Worm (Caenorhabditis elegans) whole organism, L1 larva: ENCODE results near the gene Y53C12A.8.
A peak's percentile ranks its signal among the peaks of the same experiment; 100 is the strongest.

Experiments
- C16A3.4 ChIP-seq: fragments of 150-350 bp; optimal IDR thresholded peaks from 2 replicates; lab custom pipeline; 2014; ENCODE audit warnings: missing biosample characterization, missing genetic modification characterization
- F16B12.6 ChIP-seq: fragments of 150-350 bp; optimal IDR thresholded peaks from 2 replicates; lab custom pipeline; 2014; ENCODE audit warnings: missing biosample characterization, missing genetic modification characterization
- aha-1 ChIP-seq: fragments of 150-350 bp; optimal IDR thresholded peaks from 2 replicates; lab custom pipeline; 2014; ENCODE audit warnings: missing biosample characterization, missing genetic modification characterization
- alr-1 ChIP-seq: fragments of 200-800 bp; sonication (Bioruptor generic); optimal IDR thresholded peaks from 2 replicates; lab custom pipeline; 2018; ENCODE audit warnings: borderline replicate concordance, mild to moderate bottlenecking, missing genetic modification characterization, missing compliant biosample characterization
- aly-2 ChIP-seq: fragments of 150-350 bp; optimal IDR thresholded peaks from 2 replicates; lab custom pipeline; 2014; ENCODE audit warnings: missing biosample characterization, missing genetic modification characterization
- ceh-90 ChIP-seq: sonication (generic microtip); optimal IDR thresholded peaks from 2 replicates; lab custom pipeline; 2016; ENCODE audit warnings: missing genetic modification characterization, missing compliant biosample characterization
- ces-1 ChIP-seq: fragments of 150-350 bp; optimal IDR thresholded peaks from 2 replicates; lab custom pipeline; 2014; ENCODE audit warnings: missing biosample characterization, missing genetic modification reagents, missing genetic modification characterization
- dsc-1 ChIP-seq: sonication (generic microtip); optimal IDR thresholded peaks from 2 replicates; lab custom pipeline; 2016; ENCODE audit warnings: mild to moderate bottlenecking, missing genetic modification characterization, missing compliant biosample characterization
- efl-1 ChIP-seq, 4 experiments: fragments of 150-350 bp; optimal IDR thresholded peaks in 3 of 4; peaks in 1 of 4; 1 replicate in 1 of 4; 2 replicates in 3 of 4; lab custom pipeline; 2014; ENCODE audit warnings: missing biosample characterization in 2 of 4, missing genetic modification characterization in 2 of 4, missing genetic modification reagents in 2 of 4
- efl-3 ChIP-seq: fragments of 200-800 bp; sonication (Bioruptor generic); optimal IDR thresholded peaks from 2 replicates; lab custom pipeline; 2018; ENCODE audit warnings: mild to moderate bottlenecking, missing genetic modification characterization, missing compliant biosample characterization
- egl-27 ChIP-seq, 2 experiments: fragments of 150-350 bp in 1 of 2; sonication (generic microtip); optimal IDR thresholded peaks; 3 replicates each; lab custom pipeline; 2017 to 2018; ENCODE audit warnings: missing biosample characterization in 2 of 2, missing genetic modification characterization in 2 of 2, missing genetic modification reagents in 2 of 2
- elt-2 ChIP-seq: sonication (generic microtip); optimal IDR thresholded peaks from 2 replicates; lab custom pipeline; 2016; ENCODE audit warnings: missing genetic modification characterization, mild to moderate bottlenecking, inconsistent platforms, missing compliant biosample characterization, missing genetic modification reagents
- fkh-10 ChIP-seq: sonication (generic microtip); optimal IDR thresholded peaks from 2 replicates; lab custom pipeline; 2017; ENCODE audit warnings: missing biosample characterization, missing genetic modification reagents, missing genetic modification characterization
- fos-1 ChIP-seq: fragments of 150-350 bp; optimal IDR thresholded peaks from 2 replicates; lab custom pipeline; 2014; ENCODE audit warnings: missing biosample characterization, missing genetic modification characterization
- grh-1 ChIP-seq: fragments of 200-800 bp; sonication (Bioruptor generic); IDR thresholded peaks from 2 replicates; pipeline ENCODE4 v1.3.6; 2022; ENCODE audit warnings: missing genetic modification reagents, missing genetic modification characterization, missing compliant biosample characterization
- hpl-2 ChIP-seq: fragments of 150-350 bp; optimal IDR thresholded peaks from 2 replicates; lab custom pipeline; 2014; ENCODE audit warnings: missing biosample characterization, missing genetic modification reagents, missing genetic modification characterization
- isw-1 ChIP-seq: fragments of 200-800 bp; sonication (Bioruptor generic); IDR thresholded peaks from 2 replicates; pipeline ENCODE4 v1.3.6; 2022; ENCODE audit warnings: missing genetic modification characterization, missing compliant biosample characterization
- lin-14 ChIP-seq: fragments of 200-800 bp; sonication (Bioruptor generic); optimal IDR thresholded peaks from 2 replicates; lab custom pipeline; 2018; ENCODE audit warnings: mild to moderate bottlenecking, missing genetic modification characterization, moderate library complexity, missing compliant biosample characterization
- lin-15B ChIP-seq: fragments of 150-350 bp; sonication (generic microtip); optimal IDR thresholded peaks from 3 replicates; lab custom pipeline; 2014; ENCODE audit warnings: missing biosample characterization, missing genetic modification characterization
- lin-35 ChIP-seq, 2 experiments: fragments of 150-350 bp; optimal IDR thresholded peaks; 2 replicates each; lab custom pipeline; 2014; ENCODE audit warnings: missing biosample characterization in 2 of 2, missing genetic modification characterization in 2 of 2, missing genetic modification reagents in 2 of 2
- lsy-2 ChIP-seq, 2 experiments: fragments of 150-350 bp; optimal IDR thresholded peaks; 2 replicates each; lab custom pipeline; 2014; ENCODE audit warnings: missing biosample characterization in 2 of 2, missing genetic modification characterization in 2 of 2
- nhr-11 ChIP-seq: fragments of 150-350 bp; optimal IDR thresholded peaks from 2 replicates; lab custom pipeline; 2014; ENCODE audit warnings: missing biosample characterization, missing genetic modification characterization
- nhr-12 ChIP-seq: sonication (generic microtip); optimal IDR thresholded peaks from 2 replicates; lab custom pipeline; 2017; ENCODE audit warnings: missing biosample characterization, missing genetic modification characterization
- nhr-19 ChIP-seq: fragments of 200-800 bp; sonication (Bioruptor generic); conservative IDR thresholded peaks from 2 replicates; pipeline ENCODE4 v1.3.6; 2022; ENCODE audit warnings: missing genetic modification characterization, missing compliant biosample characterization
- nhr-20 ChIP-seq: sonication (generic microtip); optimal IDR thresholded peaks from 2 replicates; lab custom pipeline; 2016; ENCODE audit warnings: mild to moderate bottlenecking, missing genetic modification characterization, missing compliant biosample characterization
- nhr-237 ChIP-seq: fragments of 150-350 bp; optimal IDR thresholded peaks from 2 replicates; lab custom pipeline; 2014; ENCODE audit warnings: missing biosample characterization, missing genetic modification characterization
- nhr-47 ChIP-seq: sonication (generic microtip); optimal IDR thresholded peaks from 2 replicates; lab custom pipeline; 2016; ENCODE audit warnings: mild to moderate bottlenecking, missing genetic modification characterization, moderate library complexity, missing compliant biosample characterization
- nhr-85 ChIP-seq: sonication (generic microtip); peaks from one replicate; lab custom pipeline; 2016; ENCODE audit warnings: missing genetic modification characterization, inconsistent platforms, missing compliant biosample characterization
- rnt-1 ChIP-seq: sonication (generic microtip); optimal IDR thresholded peaks from 2 replicates; lab custom pipeline; 2016; ENCODE audit warnings: mild to moderate bottlenecking, missing genetic modification characterization, moderate library complexity, missing compliant biosample characterization
- skn-1 ChIP-seq: fragments of 150-350 bp; optimal IDR thresholded peaks from 2 replicates; lab custom pipeline; 2014; ENCODE audit warnings: missing biosample characterization, missing genetic modification characterization
- snu-23 ChIP-seq: sonication (generic microtip); optimal IDR thresholded peaks from 2 replicates; lab custom pipeline; 2016; ENCODE audit warnings: missing genetic modification characterization, missing compliant biosample characterization
- sup-37 ChIP-seq: fragments of 200-800 bp; sonication (Bioruptor generic); optimal IDR thresholded peaks from 2 replicates; lab custom pipeline; 2018; ENCODE audit warnings: mild to moderate bottlenecking, missing genetic modification characterization, missing compliant biosample characterization
- swsn-7 ChIP-seq: sonication (generic microtip); optimal IDR thresholded peaks from 2 replicates; lab custom pipeline; 2016; ENCODE audit warnings: missing genetic modification characterization, missing compliant biosample characterization
- tbx-2 ChIP-seq: sonication (generic microtip); optimal IDR thresholded peaks from 2 replicates; lab custom pipeline; 2016; ENCODE audit warnings: missing genetic modification characterization, missing compliant biosample characterization
- unc-130 ChIP-seq: fragments of 150-350 bp; optimal IDR thresholded peaks from 2 replicates; lab custom pipeline; 2017; ENCODE audit warnings: missing biosample characterization, missing genetic modification characterization, inconsistent platforms
- unc-30 ChIP-seq: sonication (generic microtip); optimal IDR thresholded peaks from 2 replicates; lab custom pipeline; 2017; ENCODE audit warnings: missing biosample characterization, missing genetic modification characterization
- unc-86 ChIP-seq: sonication (generic microtip); optimal IDR thresholded peaks from 2 replicates; lab custom pipeline; 2016; ENCODE audit warnings: missing genetic modification characterization, missing compliant biosample characterization
- unc-98 ChIP-seq: fragments of 200-800 bp; sonication (Bioruptor generic); IDR thresholded peaks from 2 replicates; pipeline ENCODE4 v1.3.6; 2022; ENCODE audit warnings: missing genetic modification characterization, missing compliant biosample characterization
- vab-15 ChIP-seq: sonication (generic microtip); optimal IDR thresholded peaks from 2 replicates; lab custom pipeline; 2017; ENCODE audit warnings: missing genotype, mild to moderate bottlenecking, missing genetic modification characterization, missing compliant biosample characterization

Y53C12A.8 gene

ce11 chrII:9682044-9682443 lies 18.2 kb downstream of the Y53C12A.8 start:
- peak; percentile 76 for TF ChIP-seq fkh-10 (GFP tag; lab: Kevin White, UChicago)
- TF ChIP-seq rnt-1 (tag; lab: Kevin White, UChicago), result no peak
- TF ChIP-seq lin-14 (GFP tag; lab: Kevin White, UChicago), result peak; percentile 56

ce11 chrII:9680493-9680892 lies 19.8 kb downstream of the Y53C12A.8 start, which contains the start of gene ZK1320.13:
TSS of gene ZK1320.13 (plus strand) at chrII:9680793.
- TF ChIP-seq unc-86 (tag; lab: Kevin White, UChicago), result no peak
- TF ChIP-seq ceh-90, result no peak
- peak; percentile 28 for TF ChIP-seq lin-14 (GFP tag; lab: Kevin White, UChicago)

ce11 chrII:9679842-9680241 lies 20.4 kb downstream of the Y53C12A.8 start:
- TF ChIP-seq lin-14 (GFP tag; lab: Kevin White, UChicago) (peak; percentile 26), unc-98 (no peak)

- TF ChIP-seq dsc-1, result peak; percentile 14
- peak; percentile 17 for TF ChIP-seq elt-2 (tag; lab: Kevin White, UChicago)
- TF ChIP-seq unc-130 (tag; lab: Kevin White, UChicago), result no peak
- no peak for TF ChIP-seq snu-23 (GFP tag; lab: Kevin White, UChicago)
- TF ChIP-seq efl-3 (GFP tag; lab: Kevin White, UChicago), result no peak
Measured at ce11 chrII:9677470-9677869, 22.8 kb downstream of the Y53C12A.8 start.

- TF ChIP-seq fos-1 (no peak), nhr-85 (no peak), lin-35 (GFP tag; optimal IDR thresholded peaks at IDR 0.05; lab: Kevin White, UChicago) (no peak), fkh-10 (GFP tag; lab: Kevin White, UChicago) (no peak), sup-37 (GFP tag; lab: Kevin White, UChicago) (no peak), nhr-237 (no peak), lsy-2 (tag; optimal IDR thresholded peaks at IDR 0.05; lab: Kevin White, UChicago) (no peak), nhr-20 (tag; lab: Kevin White, UChicago) (no peak), nhr-19 (GFP tag; lab: Robert Waterston, UW) (no peak), lin-15B (tag; lab: Kevin White, UChicago) (no peak), vab-15 (tag; lab: Kevin White, UChicago) (no peak), hpl-2 (GFP tag; lab: Kevin White, UChicago) (no peak), nhr-47 (tag; lab: Kevin White, UChicago) (no peak), nhr-12 (tag; lab: Kevin White, UChicago) (no peak)
Measured at ce11 chrII:9674678-9675077, 25.6 kb downstream of the Y53C12A.8 start, which contains the start of gene arc-1. TSS of gene arc-1 (plus strand) at chrII:9674978.

- no peak for TF ChIP-seq grh-1 (GFP tag; lab: Robert Waterston, UW)
- TF ChIP-seq elt-2 (tag; lab: Kevin White, UChicago), result no peak
- no peak for TF ChIP-seq efl-1 (optimal IDR thresholded peaks at IDR 0.05; lab: Kevin White, UChicago)
- peak in 1 of 2 experiments; percentile 1 for TF ChIP-seq efl-1 (GFP tag; optimal IDR thresholded peaks at IDR 0.05 in 1 of 2; lab: Kevin White, UChicago)
- TF ChIP-seq nhr-11 (tag; lab: Kevin White, UChicago), result no peak
- TF ChIP-seq C16A3.4 (tag; lab: Kevin White, UChicago), result no peak
- TF ChIP-seq lsy-2 (tag; optimal IDR thresholded peaks at IDR 0.05; lab: Kevin White, UChicago), result no peak
Measured at ce11 chrII:9671308-9671707, 29.0 kb downstream of the Y53C12A.8 start, which contains the start of gene ZK1320.7. TSS of gene ZK1320.7 (plus strand) at chrII:9671608.

- TF ChIP-seq nhr-11 (tag; lab: Kevin White, UChicago) (peak; percentile 60), unc-130 (tag; lab: Kevin White, UChicago) (peak; percentile 23), ceh-90 (peak; percentile 16), egl-27 (tag; optimal IDR thresholded peaks at IDR 0.05; lab: Kevin White, UChicago) (no peak), tbx-2 (peak; percentile 71), nhr-85 (peak; percentile 84), aha-1 (tag; lab: Kevin White, UChicago) (no peak), lin-35 (GFP tag; optimal IDR thresholded peaks at IDR 0.05; lab: Kevin White, UChicago) (peak; percentile 72 to 73), C16A3.4 (tag; lab: Kevin White, UChicago) (peak; percentile 69), unc-98 (no peak), lsy-2 (tag; optimal IDR thresholded peaks at IDR 0.05; lab: Kevin White, UChicago) (peak; percentile 82 to 83), nhr-19 (GFP tag; lab: Robert Waterston, UW) (peak; percentile 74), alr-1 (tag; lab: Kevin White, UChicago) (no peak), dsc-1 (peak; percentile 52), aly-2 (peak; percentile 31), F16B12.6 (tag; lab: Kevin White, UChicago) (peak; percentile 31), swsn-7 (peak; percentile 71), unc-30 (tag; lab: Kevin White, UChicago) (no peak), skn-1 (tag; lab: Kevin White, UChicago) (peak; percentile 13), isw-1 (peak; percentile 33), ces-1 (no peak)
Measured at ce11 chrII:9668959-9669358, 31.3 kb downstream of the Y53C12A.8 start, which contains the start of gene taf-8. TSS of gene taf-8 (plus strand) at chrII:9669318.
